Worm (Caenorhabditis elegans) whole organism, dauer: Measurements from ENCODE around the gene vhl-1.

Source experiments
- unc-62 ChIP-seq: sonication (generic microtip); optimal IDR thresholded peaks from 2 replicates; lab custom pipeline; 2017; ENCODE audit warnings: missing biosample characterization, missing genetic modification reagents, missing genetic modification characterization

Gene vhl-1

DNA sequence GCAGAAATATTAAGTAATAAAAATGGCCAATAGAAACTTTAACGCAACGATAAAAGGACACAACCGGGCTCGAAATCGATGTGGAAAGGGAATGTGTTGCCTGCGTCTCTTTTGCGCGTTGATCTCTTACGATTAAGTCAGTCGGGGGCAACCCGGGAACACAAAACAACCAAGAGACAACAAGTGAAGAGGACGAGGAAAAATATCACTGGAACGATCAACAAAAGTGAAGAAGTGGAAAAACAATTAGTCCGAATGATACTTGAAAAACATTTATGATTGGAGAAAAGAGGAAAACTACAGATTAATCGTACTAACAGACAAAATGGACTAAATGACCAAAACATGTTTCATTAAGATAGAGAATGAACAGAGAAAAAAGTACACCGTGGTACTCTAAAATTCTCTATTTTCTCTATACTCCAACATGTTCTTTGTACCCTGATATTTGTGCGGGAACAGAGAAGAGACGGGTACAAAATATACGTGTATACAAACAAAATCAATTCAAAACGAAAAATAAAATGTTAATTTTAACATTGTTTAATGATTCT, 3.2 kb downstream of the vhl-1 start, which contains the start of gene F08G12.5:
Gene F08G12.5 (minus strand): TSS at position 1 of the 554 bp plus-strand sequence.
- TF ChIP-seq unc-62 (GFP tag; lab: Kevin White, UChicago), result no peak

DNA sequence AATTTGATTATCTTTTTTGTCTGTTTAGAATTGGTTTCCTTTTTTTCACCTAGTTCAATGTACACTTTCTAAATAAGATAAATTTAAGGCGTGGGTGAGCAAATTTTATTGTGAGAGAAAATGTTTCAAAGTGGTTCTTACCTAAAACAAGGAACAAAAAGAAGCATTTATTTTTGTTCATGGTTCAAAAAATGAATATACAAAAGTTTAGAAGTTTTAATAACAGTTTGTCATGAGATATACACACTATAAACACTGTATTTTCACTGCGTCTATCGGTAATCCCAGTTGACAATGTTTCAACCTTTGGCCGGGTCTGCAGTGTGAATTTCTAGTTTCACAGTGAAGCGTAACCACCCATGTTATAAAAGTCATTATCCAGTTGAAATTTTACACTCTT, 8.2 kb downstream of the vhl-1 start, which contains the start of gene F08G12.11:
Gene F08G12.11 (minus strand): TSS at position 181 of the 400 bp plus-strand sequence.
- no peak for TF ChIP-seq unc-62 (GFP tag; lab: Kevin White, UChicago)

DNA sequence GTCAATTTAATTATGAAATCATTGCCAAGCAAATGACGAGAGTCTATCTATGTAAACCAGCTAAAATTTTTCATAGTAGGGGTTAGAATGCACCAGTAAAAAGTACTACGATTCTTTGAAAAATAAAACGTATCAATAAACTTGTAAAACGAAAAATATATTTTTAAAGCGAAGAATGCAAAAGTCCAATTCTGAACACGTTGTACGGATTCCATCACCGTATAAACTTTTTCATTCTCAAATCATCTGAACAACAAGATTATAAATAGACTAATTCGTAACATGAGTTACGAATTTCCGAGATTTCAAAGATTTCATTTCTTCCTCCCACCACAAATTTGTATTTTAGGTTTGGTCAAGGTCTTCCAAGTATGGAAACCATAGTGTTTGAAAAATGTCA, 9.6 kb downstream of the vhl-1 start, which contains the start of gene nlp-57:
Gene nlp-57 (plus strand): TSS at position 301 of the 400 bp plus-strand sequence.
- no peak for TF ChIP-seq unc-62 (GFP tag; lab: Kevin White, UChicago)

DNA sequence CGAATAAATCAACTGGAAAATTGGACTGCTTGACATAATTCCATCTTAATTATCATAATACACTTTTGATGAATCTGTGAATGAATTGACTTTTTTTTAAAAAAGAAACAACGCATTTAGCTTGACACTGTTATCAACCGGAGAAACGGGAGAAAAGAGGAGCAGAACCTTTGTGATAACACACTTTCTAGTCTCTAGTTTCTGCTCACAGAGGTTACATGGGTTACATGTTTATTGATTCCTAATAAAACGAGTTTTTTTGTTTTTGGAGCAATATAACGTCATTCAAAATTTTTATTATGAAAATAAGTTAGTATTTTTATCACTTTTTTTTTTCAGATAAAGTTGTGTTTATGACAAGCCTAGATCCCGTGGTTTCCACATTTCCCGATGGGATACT, 10.8 kb downstream of the vhl-1 start, which contains the start of gene hizr-1:
Gene hizr-1 (plus strand): TSS at position 340 of the 400 bp plus-strand sequence.
- no peak for TF ChIP-seq unc-62 (GFP tag; lab: Kevin White, UChicago)

DNA sequence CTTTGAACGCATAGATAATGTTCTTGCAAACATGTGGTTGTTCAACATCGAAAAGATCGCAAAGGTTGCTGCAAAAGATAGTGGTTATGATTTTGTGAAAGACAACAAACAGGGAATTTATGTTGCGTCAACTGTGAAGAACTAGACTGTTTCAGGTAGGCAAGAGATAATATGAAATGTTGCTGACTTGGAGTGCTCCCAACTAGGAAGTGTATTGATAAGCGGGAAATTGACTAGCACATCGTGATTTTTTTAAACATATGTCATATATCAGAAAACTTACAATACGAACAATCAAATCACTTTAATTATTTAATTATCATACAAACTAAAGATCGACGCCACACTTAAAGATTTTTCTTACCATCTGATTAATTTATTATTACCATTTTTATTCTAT, 16.1 kb downstream of the vhl-1 start:
- no peak for TF ChIP-seq unc-62 (GFP tag; lab: Kevin White, UChicago)

DNA sequence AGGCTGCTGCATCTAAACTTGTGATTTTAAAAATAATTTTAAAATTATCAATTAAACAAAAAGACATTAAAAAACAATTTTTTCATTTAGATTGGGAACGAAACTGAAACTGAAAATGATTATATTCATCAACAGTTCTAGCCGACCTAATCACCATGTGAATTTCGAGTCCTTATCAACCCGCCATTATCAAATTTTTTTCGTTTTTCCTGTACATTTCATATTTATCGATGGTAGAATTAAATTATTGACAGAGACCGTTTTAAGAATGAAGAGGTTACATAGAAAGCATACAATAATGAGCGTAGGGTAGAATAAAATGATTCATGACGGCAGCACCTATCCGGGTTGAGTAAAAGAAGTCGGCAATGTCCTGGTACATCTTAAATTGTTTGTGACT, 17.1 kb downstream of the vhl-1 start, which contains the start of gene asm-2:
Gene asm-2 (minus strand): TSS at position 12 of the 400 bp plus-strand sequence.
- no peak for TF ChIP-seq unc-62 (GFP tag; lab: Kevin White, UChicago)

DNA sequence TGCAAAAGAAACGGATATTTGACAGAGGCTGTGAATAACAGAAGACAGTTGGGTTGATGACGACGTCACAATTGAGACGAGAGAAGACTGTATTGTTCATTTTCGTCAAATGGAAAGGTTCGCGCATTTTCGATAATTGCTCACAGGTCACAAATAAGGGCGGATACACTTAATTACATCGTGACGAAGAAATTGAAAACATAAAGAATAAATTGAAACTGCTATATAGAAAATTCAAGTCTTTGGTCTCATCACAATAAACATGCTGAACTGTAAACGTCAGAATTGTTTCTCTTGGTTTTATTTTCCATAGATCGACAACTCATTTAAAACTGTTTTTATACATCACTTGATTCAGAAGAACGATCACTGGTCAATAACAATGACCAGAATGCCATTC, 19.7 kb downstream of the vhl-1 start, which contains the start of gene ZK455.5:
Gene ZK455.5 (minus strand): TSS at position 101 of the 400 bp plus-strand sequence.
- no peak for TF ChIP-seq unc-62 (GFP tag; lab: Kevin White, UChicago)

DNA sequence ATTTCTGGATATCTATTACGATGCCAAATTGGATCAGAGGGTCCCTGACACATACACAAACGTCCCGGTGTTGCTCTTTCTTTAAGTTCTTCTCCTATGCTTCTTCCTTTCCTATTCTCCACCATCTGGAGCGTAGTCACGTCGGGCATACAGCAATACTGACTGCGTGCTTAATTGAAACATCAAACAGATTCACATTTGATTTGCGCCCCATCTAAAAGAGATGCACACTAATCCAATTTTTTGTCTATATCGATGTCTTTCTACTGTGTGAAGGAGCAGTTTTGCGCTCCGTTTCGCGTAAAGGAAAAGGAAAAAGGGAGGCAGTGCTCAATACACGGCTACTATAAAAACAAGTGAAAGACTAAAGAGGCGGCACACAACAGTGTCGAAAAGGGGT, 21.6 kb downstream of the vhl-1 start:
- TF ChIP-seq unc-62 (GFP tag; lab: Kevin White, UChicago), result no peak

DNA sequence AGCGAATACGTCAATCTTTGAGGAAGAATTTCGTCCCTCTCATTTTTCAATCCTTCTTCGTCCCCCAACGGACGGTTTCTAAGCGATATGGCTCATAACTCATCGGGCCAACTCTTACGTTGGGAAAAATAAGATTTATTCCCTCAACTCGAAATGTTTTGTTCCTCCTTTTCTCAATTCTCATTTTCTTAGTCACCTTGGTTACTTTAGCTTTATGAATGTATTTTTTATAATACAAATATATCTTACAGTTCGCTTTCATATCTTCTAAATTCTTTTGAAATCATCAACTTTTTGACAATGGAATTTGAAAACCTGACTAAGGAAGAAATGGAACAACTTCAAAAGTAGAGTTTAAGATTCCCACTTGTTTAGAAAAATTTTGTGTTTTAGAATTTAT, 22.3 kb downstream of the vhl-1 start, which contains the start of gene npr-9:
Gene npr-9 (plus strand): TSS at position 301 of the 400 bp plus-strand sequence.
- TF ChIP-seq unc-62 (GFP tag; lab: Kevin White, UChicago), result no peak

DNA sequence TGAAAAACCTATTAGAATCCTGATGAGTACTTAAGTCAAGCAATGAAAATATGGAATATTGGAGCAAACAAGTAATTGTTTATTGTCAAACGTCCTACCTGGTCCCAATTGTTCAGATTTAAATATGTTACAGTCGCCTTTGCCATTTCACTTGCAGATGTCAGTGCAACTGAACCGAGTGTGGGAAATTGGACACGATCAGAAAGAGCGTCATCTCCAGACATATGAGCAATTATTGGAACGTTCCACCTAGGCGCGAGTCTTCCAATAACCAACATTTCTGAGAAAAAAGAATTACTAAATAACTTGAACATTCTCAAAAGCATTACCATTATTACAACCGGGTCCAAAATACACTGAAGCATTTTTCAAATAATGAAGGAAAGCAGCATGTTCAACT, 29.9 kb downstream of the vhl-1 start:
- TF ChIP-seq unc-62 (GFP tag; lab: Kevin White, UChicago), result no peak

DNA sequence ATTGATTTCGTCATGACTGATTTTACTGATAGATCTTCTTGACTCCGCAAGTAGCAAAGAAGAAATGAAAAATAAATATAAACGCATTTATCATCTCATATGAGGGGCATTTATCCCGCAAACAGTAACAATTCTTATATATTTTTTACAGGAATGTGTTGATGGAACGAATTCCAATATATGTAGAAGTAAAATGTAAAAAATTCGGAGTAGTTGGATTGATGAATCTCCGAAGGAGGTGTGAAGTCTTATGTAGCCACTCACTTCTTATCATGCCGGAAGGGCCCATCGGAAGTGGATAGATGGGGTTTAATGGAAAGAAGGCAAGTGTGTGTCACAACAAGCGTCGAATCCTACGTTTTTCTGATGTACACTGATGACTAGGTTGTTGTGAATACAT, 30.6 kb downstream of the vhl-1 start, which contains the start of gene gcy-9:
Gene gcy-9 (minus strand): TSS at position 101 of the 400 bp plus-strand sequence.
- TF ChIP-seq unc-62 (GFP tag; lab: Kevin White, UChicago), result no peak

DNA sequence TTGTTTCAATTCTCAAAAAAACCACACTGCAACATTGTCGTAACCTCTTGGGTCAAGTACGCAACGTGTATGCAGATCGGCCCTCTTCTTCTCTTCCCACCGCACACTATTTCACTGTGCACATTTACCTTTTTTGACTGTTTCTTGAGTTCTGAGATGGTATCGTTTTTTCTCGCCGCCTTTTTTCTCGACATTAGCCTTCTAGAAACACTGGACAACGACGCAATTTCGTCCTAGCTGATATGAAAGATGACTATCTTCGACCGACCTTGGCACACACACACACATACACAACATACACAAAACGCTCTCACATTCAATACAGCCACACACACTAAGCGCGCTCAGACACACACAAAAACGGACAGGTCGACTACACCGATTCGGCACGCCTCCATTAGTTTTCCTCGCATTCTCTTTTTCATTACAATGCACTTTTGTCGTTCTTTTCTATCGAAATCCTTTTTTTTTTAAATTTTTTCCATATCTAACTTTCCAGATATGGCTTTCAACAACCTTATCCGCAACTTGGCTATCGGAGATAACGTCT, 32.3 kb downstream of the vhl-1 start, which contains the start of gene aco-1:
Gene aco-1 (plus strand): TSS at position 500 of the 550 bp plus-strand sequence.
- no peak for TF ChIP-seq unc-62 (GFP tag; lab: Kevin White, UChicago)

DNA sequence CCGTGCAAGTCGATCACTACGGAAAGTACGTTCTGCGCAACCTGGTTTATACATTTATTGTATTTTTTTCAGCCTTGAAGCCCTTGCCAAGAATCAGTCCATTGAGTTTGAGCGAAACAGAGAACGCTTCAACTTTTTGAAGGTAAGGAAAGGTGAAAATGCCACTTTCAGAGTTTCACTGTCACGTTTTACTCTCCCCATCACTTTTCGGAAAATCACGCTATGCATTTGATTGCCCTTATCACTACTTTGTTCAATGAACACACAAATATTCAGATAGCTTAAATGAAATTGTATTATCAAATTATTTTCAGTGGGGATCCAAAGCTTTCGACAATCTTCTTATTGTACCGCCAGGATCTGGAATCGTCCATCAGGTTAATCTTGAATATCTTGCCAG, 33.3 kb downstream of the vhl-1 start:
- TF ChIP-seq unc-62 (GFP tag; lab: Kevin White, UChicago), result no peak

DNA sequence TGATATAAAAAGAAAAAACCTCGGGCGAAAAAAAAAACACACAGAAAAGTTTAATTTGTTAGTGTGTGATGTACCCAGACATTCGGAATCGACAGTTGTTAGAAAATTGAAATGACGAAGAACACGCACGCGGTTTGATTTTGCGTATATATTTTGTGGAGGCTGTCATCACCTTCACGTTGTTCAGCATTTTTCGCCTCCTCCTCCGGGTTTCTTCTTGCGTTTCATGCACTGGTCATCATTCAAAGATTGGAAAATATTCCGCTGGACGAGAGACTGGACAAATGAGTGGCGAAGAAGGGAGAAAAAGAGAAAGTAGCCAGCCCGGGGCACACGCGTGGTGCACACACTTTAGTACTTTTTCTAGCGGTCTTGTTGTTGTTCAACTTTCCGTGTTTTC, 37.7 kb downstream of the vhl-1 start:
- no peak for TF ChIP-seq unc-62 (GFP tag; lab: Kevin White, UChicago)

DNA sequence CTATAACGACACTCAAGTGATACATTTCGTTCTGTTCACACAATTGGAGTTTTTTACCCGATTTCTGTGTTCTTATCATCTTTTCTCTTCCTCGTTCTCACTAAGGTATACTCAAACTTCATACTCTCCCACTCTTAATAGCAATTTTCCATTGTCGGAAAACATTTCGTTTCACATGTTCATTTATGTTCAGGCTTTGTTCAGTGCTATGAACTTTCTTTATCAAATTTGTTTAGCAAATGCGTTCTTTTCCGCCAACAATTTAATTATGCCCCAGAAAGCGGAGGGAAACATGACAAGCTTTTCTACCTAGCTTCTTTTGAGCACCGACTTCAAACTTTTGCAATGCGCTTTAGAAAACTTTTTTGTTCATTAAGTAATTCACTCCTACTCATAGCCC, 38.3 kb downstream of the vhl-1 start:
- TF ChIP-seq unc-62 (GFP tag; lab: Kevin White, UChicago), result no peak

DNA sequence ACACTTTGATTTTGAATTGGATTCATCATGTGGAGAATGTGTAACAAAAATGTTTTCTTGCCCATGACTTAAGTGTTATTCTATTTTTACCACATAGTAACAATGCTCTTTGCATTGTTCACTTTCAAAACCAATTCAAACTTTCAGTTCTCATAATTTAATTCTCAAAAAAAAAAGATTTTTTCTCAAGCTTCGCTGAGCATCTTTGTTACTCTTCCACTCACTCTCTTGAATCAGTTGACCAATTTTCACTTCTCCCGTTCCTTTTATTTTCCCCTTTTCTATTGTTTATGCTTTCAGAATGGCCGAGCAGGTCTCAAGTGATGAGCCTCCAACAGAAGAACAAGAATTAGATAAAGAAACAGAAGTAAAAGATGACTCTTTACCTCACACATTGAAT, 39.0 kb downstream of the vhl-1 start, which contains the start of gene oct-2:
Gene oct-2 (plus strand): TSS at position 301 of the 400 bp plus-strand sequence.
- no peak for TF ChIP-seq unc-62 (GFP tag; lab: Kevin White, UChicago)
